Worm (Caenorhabditis elegans): Measurements from ENCODE around the gene K03B4.8.

- no peak for TF ChIP-seq rnt-1 (tag; optimal IDR thresholded peaks at IDR 0.05)
- no peak for TF ChIP-seq pax-1 (tag; optimal IDR thresholded peaks at IDR 0.05)
- no peak for TF ChIP-seq ceh-31 (tag; optimal IDR thresholded peaks at IDR 0.05)
- TF ChIP-seq ahr-1 (tag; optimal IDR thresholded peaks at IDR 0.05): no peak
Observed at ce11 chrV:4674506-4674905, at the start of gene K03B4.8.

All from whole organism, late embryonic.